Worm (Caenorhabditis elegans) whole organism, mixed stage, embryonic: ENCODE results near the gene srz-62.

Experiments used
- drap-1 ChIP-seq: fragments of 200-800 bp; sonication (Bioruptor generic); optimal IDR thresholded peaks from 3 replicates; lab custom pipeline; 2018; ENCODE audit warnings: mild to moderate bottlenecking, missing genetic modification characterization, missing compliant biosample characterization
- elt-3 ChIP-seq: fragments of 150-350 bp; optimal IDR thresholded peaks from 2 replicates; lab custom pipeline; 2014; ENCODE audit warnings: missing biosample characterization, missing genetic modification characterization
- mab-5 ChIP-seq: fragments of 150-350 bp; optimal IDR thresholded peaks from 2 replicates; lab custom pipeline; 2014; ENCODE audit warnings: missing biosample characterization, missing genetic modification characterization
- nhr-12 ChIP-seq: fragments of 150-350 bp; optimal IDR thresholded peaks from 2 replicates; lab custom pipeline; 2014; ENCODE audit warnings: missing biosample characterization, missing genetic modification characterization
- sptf-1 ChIP-seq: sonication (generic microtip); optimal IDR thresholded peaks from 2 replicates; lab custom pipeline; 2017; ENCODE audit warnings: mild to moderate bottlenecking, missing genetic modification characterization, moderate library complexity, missing compliant biosample characterization

DNA sequence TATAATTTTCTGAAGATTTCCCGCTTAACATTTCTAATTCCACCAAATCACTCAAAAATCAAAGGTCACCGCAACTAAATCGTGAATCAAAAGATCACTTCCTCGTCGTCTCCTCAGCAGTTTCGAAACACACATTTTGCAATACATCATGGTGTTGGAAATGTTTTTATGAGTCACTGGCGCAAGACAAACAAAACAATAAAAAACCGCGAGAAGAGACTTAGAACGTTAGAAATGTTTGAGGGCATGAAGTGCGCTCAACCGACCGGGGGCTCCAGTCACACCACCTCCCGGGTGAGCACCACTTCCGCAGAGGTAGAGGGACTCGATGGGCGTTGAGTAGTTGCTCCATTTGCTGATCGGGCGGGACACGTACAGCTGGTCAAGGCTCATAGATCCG is 25.0 kb upstream of the srz-62 start:
- TF ChIP-seq sptf-1 (tag; lab: Kevin White, UChicago) (no peak), drap-1 (no peak), nhr-12 (tag; lab: Kevin White, UChicago) (no peak), elt-3 (tag; lab: Kevin White, UChicago) (no peak), mab-5 (tag; lab: Kevin White, UChicago) (no peak)
